Worm (Caenorhabditis elegans) whole organism, L2 larva: ENCODE data around the gene cest-24.
A peak's percentile ranks its signal among the peaks of the same experiment; 100 is the strongest.

Experiments
- C34F6.9 ChIP-seq: fragments of 150-350 bp; optimal IDR thresholded peaks from 2 replicates; lab custom pipeline; 2014; ENCODE audit warnings: missing biosample characterization, missing genetic modification characterization
- Y55F3AM.14 ChIP-seq: fragments of 200-800 bp; sonication (Bioruptor generic); optimal IDR thresholded peaks from 2 replicates; lab custom pipeline; 2018; ENCODE audit warnings: mild to moderate bottlenecking, missing genetic modification characterization, missing compliant biosample characterization
- ZK546.5 ChIP-seq: sonication (generic microtip); optimal IDR thresholded peaks from 2 replicates; lab custom pipeline; 2017; ENCODE audit warnings: missing biosample characterization, missing genetic modification characterization
- alr-1 ChIP-seq: fragments of 150-350 bp; optimal IDR thresholded peaks from 2 replicates; lab custom pipeline; 2014; ENCODE audit warnings: missing biosample characterization, missing genetic modification characterization
- aly-2 ChIP-seq: fragments of 150-350 bp; optimal IDR thresholded peaks from 2 replicates; lab custom pipeline; 2014; ENCODE audit warnings: missing biosample characterization, missing genetic modification characterization
- ama-1 ChIP-seq: fragments of 150-350 bp; optimal IDR thresholded peaks from 2 replicates; lab custom pipeline; 2018; ENCODE audit warnings: inconsistent platforms
- blmp-1 ChIP-seq: sonication (generic microtip); optimal IDR thresholded peaks from 2 replicates; lab custom pipeline; 2017; ENCODE audit warnings: missing genetic modification characterization, mild to moderate bottlenecking, missing compliant biosample characterization, antibody characterized with exemption, moderate library complexity; ENCODE audit not compliant: insufficient read depth
- ceh-16 ChIP-seq: fragments of 150-350 bp; optimal IDR thresholded peaks from 2 replicates; lab custom pipeline; 2014; ENCODE audit warnings: missing biosample characterization, missing genetic modification characterization
- ceh-82 ChIP-seq: fragments of 150-350 bp; optimal IDR thresholded peaks from 2 replicates; lab custom pipeline; 2014; ENCODE audit warnings: missing biosample characterization, missing genetic modification characterization
- crh-2 ChIP-seq: sonication (generic microtip); optimal IDR thresholded peaks from 2 replicates; lab custom pipeline; 2017; ENCODE audit warnings: missing biosample characterization, missing genetic modification characterization
- egl-27 ChIP-seq: sonication (generic microtip); optimal IDR thresholded peaks from 3 replicates; lab custom pipeline; 2017; ENCODE audit warnings: missing biosample characterization, missing genetic modification reagents, missing genetic modification characterization
- elt-1 ChIP-seq: fragments of 150-350 bp; optimal IDR thresholded peaks from 2 replicates; lab custom pipeline; 2014; ENCODE audit warnings: missing biosample characterization, missing genetic modification characterization
- elt-3 ChIP-seq: sonication (generic microtip); optimal IDR thresholded peaks from 2 replicates; lab custom pipeline; 2017; ENCODE audit warnings: missing biosample characterization, missing genetic modification characterization
- fos-1 ChIP-seq: fragments of 150-350 bp; optimal IDR thresholded peaks from 2 replicates; lab custom pipeline; 2014; ENCODE audit warnings: missing biosample characterization, missing genetic modification characterization
- lin-11 ChIP-seq: fragments of 150-350 bp; sonication (generic microtip); optimal IDR thresholded peaks from 2 replicates; lab custom pipeline; 2014; ENCODE audit warnings: missing biosample characterization, missing genetic modification characterization, inconsistent platforms, mixed read lengths
- lin-13 ChIP-seq: fragments of 150-350 bp; optimal IDR thresholded peaks from 2 replicates; lab custom pipeline; 2014; ENCODE audit warnings: missing biosample characterization, missing genetic modification reagents, missing genetic modification characterization
- lin-39 ChIP-seq: fragments of 150-350 bp; optimal IDR thresholded peaks from 2 replicates; lab custom pipeline; 2014; ENCODE audit warnings: missing biosample characterization, missing genetic modification reagents, missing genetic modification characterization
- mdl-1 ChIP-seq, 2 experiments: fragments of 150-350 bp in 1 of 2; sonication (generic microtip) in 1 of 2; optimal IDR thresholded peaks; 2 replicates each; lab custom pipeline; 2017; ENCODE audit warnings: missing biosample characterization in 2 of 2, missing genetic modification characterization in 2 of 2
- nhr-11 ChIP-seq: fragments of 150-350 bp; optimal IDR thresholded peaks from 2 replicates; lab custom pipeline; 2014; ENCODE audit warnings: missing biosample characterization, missing genetic modification characterization
- nhr-12 ChIP-seq: fragments of 150-350 bp; optimal IDR thresholded peaks from 2 replicates; lab custom pipeline; 2014; ENCODE audit warnings: missing biosample characterization, missing genetic modification characterization
- nhr-129 ChIP-seq: fragments of 150-350 bp; optimal IDR thresholded peaks from 2 replicates; lab custom pipeline; 2014; ENCODE audit warnings: missing biosample characterization, missing genetic modification characterization
- nhr-21 ChIP-seq: fragments of 150-350 bp; optimal IDR thresholded peaks from 2 replicates; lab custom pipeline; 2014; ENCODE audit warnings: missing biosample characterization, missing genetic modification characterization
- nhr-23 ChIP-seq: fragments of 150-350 bp; optimal IDR thresholded peaks from 2 replicates; lab custom pipeline; 2014; ENCODE audit warnings: missing biosample characterization, missing genetic modification reagents, missing genetic modification characterization
- nhr-25 ChIP-seq: fragments of 150-350 bp; sonication (generic microtip); optimal IDR thresholded peaks from 3 replicates; lab custom pipeline; 2014; ENCODE audit warnings: missing biosample characterization, missing genetic modification characterization
- nhr-77 ChIP-seq: fragments of 150-350 bp; optimal IDR thresholded peaks from 2 replicates; lab custom pipeline; 2014; ENCODE audit warnings: missing biosample characterization, missing genetic modification characterization
- sem-4 ChIP-seq: fragments of 150-350 bp; optimal IDR thresholded peaks from 2 replicates; lab custom pipeline; 2014; ENCODE audit warnings: missing biosample characterization, missing genetic modification reagents, missing genetic modification characterization
- skn-1 ChIP-seq: sonication (generic microtip); optimal IDR thresholded peaks from 2 replicates; lab custom pipeline; 2017; ENCODE audit warnings: missing biosample characterization, missing genetic modification characterization
- sma-3 ChIP-seq: sonication (generic microtip); optimal IDR thresholded peaks from 2 replicates; lab custom pipeline; 2016; ENCODE audit warnings: missing genetic modification reagents, missing genetic modification characterization, missing compliant biosample characterization
- sma-9 ChIP-seq, 2 experiments: fragments of 150-350 bp in 1 of 2; sonication (generic microtip) in 1 of 2; optimal IDR thresholded peaks; 2 replicates each; lab custom pipeline; 2014 to 2016; ENCODE audit warnings: missing genetic modification characterization in 2 of 2, mild to moderate bottlenecking in 1 of 2, missing biosample characterization in 1 of 2, missing compliant biosample characterization in 1 of 2, missing genetic modification reagents in 1 of 2, moderate library complexity in 1 of 2
- snpc-4 ChIP-seq: fragments of 150-350 bp; optimal IDR thresholded peaks from 2 replicates; lab custom pipeline; 2014; ENCODE audit warnings: missing biosample characterization, missing genetic modification characterization
- unc-39 ChIP-seq: fragments of 150-350 bp; optimal IDR thresholded peaks from 2 replicates; lab custom pipeline; 2014; ENCODE audit warnings: missing biosample characterization, missing genetic modification characterization
- unc-55 ChIP-seq: fragments of 150-350 bp; sonication (generic microtip); optimal IDR thresholded peaks from 3 replicates; lab custom pipeline; 2014; ENCODE audit warnings: missing biosample characterization, missing genetic modification reagents, missing genetic modification characterization
- unc-62 ChIP-seq: fragments of 150-350 bp; optimal IDR thresholded peaks from 2 replicates; lab custom pipeline; 2014; ENCODE audit warnings: missing biosample characterization, missing genetic modification reagents, missing genetic modification characterization
- zag-1 ChIP-seq: fragments of 150-350 bp; optimal IDR thresholded peaks from 2 replicates; lab custom pipeline; 2014; ENCODE audit warnings: missing biosample characterization, missing genetic modification characterization
- ztf-1 ChIP-seq: fragments of 200-800 bp; sonication (Bioruptor generic); conservative IDR thresholded peaks from 2 replicates; pipeline ENCODE4 v1.3.6; 2022; ENCODE audit warnings: missing genetic modification characterization, missing compliant biosample characterization
- ztf-4 ChIP-seq: fragments of 150-350 bp; optimal IDR thresholded peaks from 2 replicates; lab custom pipeline; 2014; ENCODE audit warnings: missing biosample characterization, missing genetic modification characterization

cest-24 gene

DNA sequence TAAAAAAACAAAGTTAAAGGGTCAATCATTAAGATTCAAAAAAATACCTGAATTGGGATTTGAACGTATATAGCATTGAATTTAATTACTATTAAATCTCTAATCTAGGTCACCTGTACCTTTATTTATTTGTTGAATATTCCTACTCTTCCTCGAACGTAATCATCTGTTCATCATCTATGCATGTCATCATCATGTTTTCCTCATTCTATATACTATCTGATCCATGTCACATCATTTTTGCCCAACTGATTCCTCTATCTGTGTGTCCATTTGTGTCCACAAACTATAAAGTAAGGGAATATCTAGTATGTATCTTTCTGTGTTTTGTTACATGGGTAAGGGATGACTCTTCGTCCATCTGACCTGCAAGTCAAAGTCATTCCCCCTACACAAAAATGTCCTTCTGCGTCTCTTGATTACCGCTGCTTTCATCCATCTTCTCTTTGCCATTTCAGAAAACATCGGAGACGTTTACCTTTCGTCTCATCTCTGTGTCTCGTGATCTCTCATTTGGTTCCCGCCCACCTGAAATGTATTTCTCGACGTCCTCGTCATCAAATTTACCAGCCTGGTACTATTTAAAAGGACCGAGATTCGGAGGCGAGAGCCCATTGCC, 6.1 kb downstream of the cest-24 start:
- TF ChIP-seq fos-1 (tag; lab: Kevin White, UChicago), result peak; percentile 14
- no peak for TF ChIP-seq nhr-77
- TF ChIP-seq unc-55 (GFP tag; lab: Kevin White, UChicago), result no peak
- no peak for TF ChIP-seq aly-2
- peak; percentile 75 for TF ChIP-seq nhr-25 (tag; lab: Kevin White, UChicago)
- TF ChIP-seq alr-1 (tag; lab: Kevin White, UChicago), result no peak
- no peak for TF ChIP-seq egl-27 (tag; lab: Kevin White, UChicago)
- no peak for TF ChIP-seq skn-1
- TF ChIP-seq Y55F3AM.14 (GFP tag; lab: Kevin White, UChicago), result no peak
- TF ChIP-seq snpc-4 (tag; lab: Kevin White, UChicago), result no peak
- TF ChIP-seq crh-2 (tag; lab: Kevin White, UChicago), result peak; percentile 3
- TF ChIP-seq sma-3 (GFP tag; lab: Kevin White, UChicago), result peak; percentile 80
- TF ChIP-seq elt-3 (tag; lab: Kevin White, UChicago), result no peak
- TF ChIP-seq sma-9 (GFP tag; optimal IDR thresholded peaks at IDR 0.05; lab: Kevin White, UChicago), result peak; percentile 69
- TF ChIP-seq sma-9 (tag; optimal IDR thresholded peaks at IDR 0.05; lab: Kevin White, UChicago), result no peak
- TF ChIP-seq ztf-4 (tag; lab: Kevin White, UChicago), result peak; percentile 15
- no peak for TF ChIP-seq sem-4 (tag; lab: Kevin White, UChicago)
- no peak for TF ChIP-seq ZK546.5 (tag; lab: Kevin White, UChicago)
- no peak for TF ChIP-seq C34F6.9 (tag; lab: Kevin White, UChicago)
- TF ChIP-seq nhr-11 (tag; lab: Kevin White, UChicago), result no peak
- no peak for TF ChIP-seq ceh-16 (tag; lab: Kevin White, UChicago)
- peak; percentile 52 for TF ChIP-seq nhr-129 (tag; lab: Kevin White, UChicago)
- peak; percentile 60 for TF ChIP-seq nhr-21 (tag; lab: Kevin White, UChicago)
- no peak for TF ChIP-seq zag-1 (tag; lab: Kevin White, UChicago)
- peak; percentile 3 for TF ChIP-seq blmp-1 (tag; lab: Kevin White, UChicago)

DNA sequence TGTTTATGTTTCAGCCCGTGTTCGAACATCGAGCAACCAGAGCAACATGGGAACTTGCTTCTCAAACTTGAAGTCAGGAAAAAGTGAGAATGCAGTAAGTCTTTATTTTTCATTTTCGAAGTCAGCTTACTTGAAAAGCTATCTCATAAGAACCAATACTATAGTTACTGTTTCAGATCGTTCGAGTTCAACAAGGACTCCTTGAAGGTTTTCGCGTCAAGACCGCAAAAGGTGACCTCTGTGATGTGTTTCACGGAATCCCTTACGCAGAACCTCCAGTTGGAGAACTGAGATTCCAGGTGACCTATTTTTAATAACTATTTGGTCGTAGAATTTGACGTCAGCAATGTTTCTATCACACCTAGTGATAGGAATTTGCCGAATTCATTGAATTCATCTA, 6.9 kb downstream of the cest-24 start:
- TF ChIP-seq sem-4 (tag; lab: Kevin White, UChicago) (no peak), nhr-12 (tag; lab: Kevin White, UChicago) (no peak), Y55F3AM.14 (GFP tag; lab: Kevin White, UChicago) (no peak), blmp-1 (tag; lab: Kevin White, UChicago) (no peak), ceh-82 (no peak), nhr-21 (tag; lab: Kevin White, UChicago) (no peak), fos-1 (tag; lab: Kevin White, UChicago) (no peak), elt-1 (no peak), lin-13 (GFP tag; lab: Kevin White, UChicago) (no peak), mdl-1 (tag; optimal IDR thresholded peaks at IDR 0.05; lab: Kevin White, UChicago) (no peak), nhr-11 (tag; lab: Kevin White, UChicago) (no peak), ztf-4 (tag; lab: Kevin White, UChicago) (no peak), lin-39 (tag; lab: Kevin White, UChicago) (no peak), nhr-25 (tag; lab: Kevin White, UChicago) (no peak), unc-55 (GFP tag; lab: Kevin White, UChicago) (no peak), nhr-129 (tag; lab: Kevin White, UChicago) (no peak)

- TF ChIP-seq fos-1 (tag; lab: Kevin White, UChicago) (no peak), crh-2 (tag; lab: Kevin White, UChicago) (peak; percentile 33), unc-55 (GFP tag; lab: Kevin White, UChicago) (no peak), elt-3 (tag; lab: Kevin White, UChicago) (no peak), unc-39 (tag; lab: Kevin White, UChicago) (no peak), nhr-23 (no peak), mdl-1 (tag; optimal IDR thresholded peaks at IDR 0.05; lab: Kevin White, UChicago) (no peak), nhr-21 (tag; lab: Kevin White, UChicago) (peak; percentile 8), sma-9 (GFP tag; optimal IDR thresholded peaks at IDR 0.05; lab: Kevin White, UChicago) (no peak), sma-9 (tag; optimal IDR thresholded peaks at IDR 0.05; lab: Kevin White, UChicago) (no peak), unc-62 (no peak), nhr-25 (tag; lab: Kevin White, UChicago) (no peak), zag-1 (tag; lab: Kevin White, UChicago) (no peak), sma-3 (GFP tag; lab: Kevin White, UChicago) (peak; percentile 38)
These were observed 9.7 kb downstream of the cest-24 start for ce11 chrV:6326394-6326793.

ce11 chrV:6326980-6327379, 10.2 kb downstream of the cest-24 start, which contains the start of gene fbxa-202:
Gene fbxa-202, plus strand, starts transcription at chrV:6327280.
- TF ChIP-seq zag-1 (tag; lab: Kevin White, UChicago), result no peak
- TF ChIP-seq nhr-129 (tag; lab: Kevin White, UChicago), result no peak
- no peak for TF ChIP-seq ama-1 (lab: Kevin White, UChicago)
- TF ChIP-seq mdl-1 (tag; optimal IDR thresholded peaks at IDR 0.05; lab: Kevin White, UChicago), result no peak
- TF ChIP-seq nhr-21 (tag; lab: Kevin White, UChicago), result no peak
- TF ChIP-seq ceh-82, result no peak
- TF ChIP-seq unc-62, result no peak
- TF ChIP-seq aly-2, result no peak
- no peak for TF ChIP-seq elt-3 (tag; lab: Kevin White, UChicago)
- no peak for TF ChIP-seq skn-1
- no peak for TF ChIP-seq lin-13 (GFP tag; lab: Kevin White, UChicago)
- TF ChIP-seq lin-11 (tag; lab: Kevin White, UChicago), result no peak
- TF ChIP-seq unc-55 (GFP tag; lab: Kevin White, UChicago), result no peak
- TF ChIP-seq blmp-1 (tag; lab: Kevin White, UChicago), result no peak
- no peak for TF ChIP-seq crh-2 (tag; lab: Kevin White, UChicago)
- no peak for TF ChIP-seq ztf-1 (GFP tag; lab: Robert Waterston, UW)
- no peak for TF ChIP-seq nhr-12 (tag; lab: Kevin White, UChicago)
- TF ChIP-seq sma-9 (GFP tag; optimal IDR thresholded peaks at IDR 0.05; lab: Kevin White, UChicago), result no peak
- TF ChIP-seq sma-9 (tag; optimal IDR thresholded peaks at IDR 0.05; lab: Kevin White, UChicago), result no peak
- TF ChIP-seq ztf-4 (tag; lab: Kevin White, UChicago), result no peak
- TF ChIP-seq fos-1 (tag; lab: Kevin White, UChicago), result no peak
